Worm (Caenorhabditis elegans) whole organism, midembryonic: ENCODE measurements around the gene R04A9.7.

Experiments used
- flt-1 ChIP-seq: fragments of 200-800 bp; sonication (Bioruptor generic); IDR thresholded peaks from 2 replicates; pipeline ENCODE4 v1.3.6; 2022; ENCODE audit warnings: missing genetic modification characterization, missing compliant biosample characterization
- med-1 ChIP-seq: sonication (generic microtip); optimal IDR thresholded peaks from 2 replicates; lab custom pipeline; 2017; ENCODE audit warnings: missing genetic modification characterization, mild to moderate bottlenecking, missing compliant biosample characterization, antibody characterized with exemption, missing genetic modification reagents; ENCODE audit not compliant: insufficient read depth
- ztf-29 ChIP-seq: fragments of 200-800 bp; sonication (Bioruptor generic); IDR thresholded peaks from 2 replicates; pipeline ENCODE4 v1.3.6; 2022; ENCODE audit warnings: missing genetic modification reagents, missing genetic modification characterization, missing compliant biosample characterization

DNA sequence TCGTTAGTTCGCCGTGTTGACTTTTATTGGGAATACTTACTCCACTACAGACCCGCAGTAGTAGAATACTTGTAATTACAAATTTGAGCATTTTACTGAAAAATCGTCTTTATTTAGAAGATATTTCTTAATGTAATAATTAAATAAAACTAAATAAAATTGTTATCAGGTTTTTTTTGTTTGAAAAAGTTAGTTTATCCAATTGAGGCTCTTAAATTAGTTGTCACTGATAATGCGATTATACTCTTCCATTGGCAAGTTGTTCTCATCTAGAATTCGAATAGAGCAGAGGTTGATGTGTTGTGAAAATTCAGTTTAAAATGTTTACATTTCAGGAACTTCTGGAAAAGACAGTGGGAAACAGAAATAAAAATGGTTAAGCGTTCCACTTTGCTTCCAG lies 30.8 kb upstream of the R04A9.7 start, which contains the start of gene ZK1193.2:
- TF ChIP-seq flt-1 (GFP tag; lab: Robert Waterston, UW) (no peak), med-1 (no peak), ztf-29 (GFP tag; lab: Robert Waterston, UW) (no peak)
